Worm (Caenorhabditis elegans) whole organism, L4/young adult: ENCODE measurements around the gene W03A5.1.

Experiments used
- W03F9.2 ChIP-seq: fragments of 150-350 bp; optimal IDR thresholded peaks from 2 replicates; lab custom pipeline; 2014; ENCODE audit warnings: missing biosample characterization, missing genetic modification characterization
- dao-5 ChIP-seq: sonication (generic microtip); optimal IDR thresholded peaks from 2 replicates; lab custom pipeline; 2016; ENCODE audit warnings: missing genotype, missing genetic modification characterization, moderate library complexity, missing compliant biosample characterization

DNA sequence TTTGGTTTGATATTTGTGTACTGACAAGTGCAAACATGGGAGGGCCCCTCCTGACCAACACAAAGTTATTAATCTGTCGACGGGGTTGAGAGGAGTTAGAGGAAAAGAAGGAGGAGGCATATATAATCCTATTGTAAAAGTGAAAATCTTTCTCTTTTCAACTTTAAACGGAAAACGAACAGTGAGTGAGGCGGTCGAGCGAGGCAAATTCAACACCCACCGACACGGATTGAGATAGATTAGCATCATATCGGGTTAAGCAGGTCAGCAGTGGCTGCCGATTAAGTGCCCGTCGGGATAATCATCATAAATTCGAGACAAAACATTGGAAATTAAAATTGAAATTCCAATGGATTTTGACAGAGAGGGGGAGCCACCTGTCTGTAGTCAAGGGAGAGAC lies 28.6 kb downstream of the W03A5.1 start:
- no peak for TF ChIP-seq dao-5 (tag; lab: Kevin White, UChicago)
- TF ChIP-seq W03F9.2: no peak
